Worm (Caenorhabditis elegans) whole organism, mixed stage, embryonic: ENCODE data around the gene T05G5.4.

Source experiments
- M03D4.4 ChIP-seq: sonication (generic microtip); optimal IDR thresholded peaks from 2 replicates; lab custom pipeline; 2017; ENCODE audit warnings: mild to moderate bottlenecking, missing genetic modification characterization, missing compliant biosample characterization
- bed-3 ChIP-seq: fragments of 200-800 bp; sonication (Bioruptor generic); optimal IDR thresholded peaks from 3 replicates; lab custom pipeline; 2018; ENCODE audit warnings: mild to moderate bottlenecking, missing genetic modification characterization, moderate library complexity, missing compliant biosample characterization
- blmp-1 ChIP-seq: fragments of 150-350 bp; optimal IDR thresholded peaks from 2 replicates; lab custom pipeline; 2014; ENCODE audit warnings: missing biosample characterization, missing genetic modification characterization
- ceh-39 ChIP-seq: fragments of 150-350 bp; optimal IDR thresholded peaks from 2 replicates; lab custom pipeline; 2014; ENCODE audit warnings: missing biosample characterization, missing genetic modification characterization
- ceh-43 ChIP-seq: fragments of 200-800 bp; sonication (Bioruptor generic); optimal IDR thresholded peaks from 2 replicates; lab custom pipeline; 2018; ENCODE audit warnings: mild to moderate bottlenecking, missing genetic modification characterization, moderate library complexity, missing compliant biosample characterization
- ceh-83 ChIP-seq: fragments of 200-800 bp; sonication (Bioruptor generic); optimal IDR thresholded peaks from 2 replicates; lab custom pipeline; 2018; ENCODE audit warnings: mild to moderate bottlenecking, missing genetic modification characterization, missing compliant biosample characterization
- ces-1 ChIP-seq: fragments of 150-350 bp; optimal IDR thresholded peaks from 2 replicates; lab custom pipeline; 2014; ENCODE audit warnings: missing biosample characterization, missing genetic modification reagents, missing genetic modification characterization
- drap-1 ChIP-seq: fragments of 200-800 bp; sonication (Bioruptor generic); optimal IDR thresholded peaks from 3 replicates; lab custom pipeline; 2018; ENCODE audit warnings: mild to moderate bottlenecking, missing genetic modification characterization, missing compliant biosample characterization
- elt-1 ChIP-seq: sonication (generic microtip); optimal IDR thresholded peaks from 2 replicates; lab custom pipeline; 2017; ENCODE audit warnings: missing genetic modification characterization, mild to moderate bottlenecking, missing compliant biosample characterization, antibody characterized with exemption, moderate library complexity, borderline replicate concordance; ENCODE audit not compliant: insufficient read depth
- flh-1 ChIP-seq: fragments of 200-800 bp; sonication (Bioruptor generic); optimal IDR thresholded peaks from 2 replicates; lab custom pipeline; 2018; ENCODE audit warnings: mild to moderate bottlenecking, missing genetic modification characterization, moderate library complexity, missing compliant biosample characterization
- ham-2 ChIP-seq: fragments of 200-800 bp; sonication (Bioruptor generic); optimal IDR thresholded peaks from 2 replicates; lab custom pipeline; 2018; ENCODE audit warnings: mild to moderate bottlenecking, missing genetic modification characterization, missing compliant biosample characterization
- hlh-1 ChIP-seq: fragments of 150-350 bp; optimal IDR thresholded peaks from 2 replicates; lab custom pipeline; 2014; ENCODE audit warnings: missing biosample characterization, missing genetic modification reagents, missing genetic modification characterization
- lin-13 ChIP-seq: fragments of 150-350 bp; optimal IDR thresholded peaks from 2 replicates; lab custom pipeline; 2014; ENCODE audit warnings: missing biosample characterization, missing genetic modification characterization
- lin-32 ChIP-seq: fragments of 200-800 bp; sonication (Bioruptor generic); optimal IDR thresholded peaks from 2 replicates; lab custom pipeline; 2018; ENCODE audit warnings: mild to moderate bottlenecking, missing genetic modification characterization, missing compliant biosample characterization
- lsy-2 ChIP-seq: fragments of 150-350 bp; optimal IDR thresholded peaks from 2 replicates; lab custom pipeline; 2014; ENCODE audit warnings: missing biosample characterization, missing genetic modification characterization
- mab-5 ChIP-seq: fragments of 150-350 bp; optimal IDR thresholded peaks from 2 replicates; lab custom pipeline; 2014; ENCODE audit warnings: missing biosample characterization, missing genetic modification characterization
- mep-1 ChIP-seq: fragments of 150-350 bp; optimal IDR thresholded peaks from 2 replicates; lab custom pipeline; 2017; ENCODE audit warnings: missing biosample characterization, missing genetic modification reagents, missing genetic modification characterization, inconsistent platforms
- mls-2 ChIP-seq: sonication (generic microtip); optimal IDR thresholded peaks from 2 replicates; lab custom pipeline; 2016; ENCODE audit warnings: mild to moderate bottlenecking, missing genetic modification characterization, moderate library complexity, missing compliant biosample characterization
- nhr-12 ChIP-seq: fragments of 150-350 bp; optimal IDR thresholded peaks from 2 replicates; lab custom pipeline; 2014; ENCODE audit warnings: missing biosample characterization, missing genetic modification characterization
- nhr-2 ChIP-seq: fragments of 150-350 bp; optimal IDR thresholded peaks from 2 replicates; lab custom pipeline; 2014; ENCODE audit warnings: missing biosample characterization, missing genetic modification characterization
- nhr-237 ChIP-seq: fragments of 150-350 bp; optimal IDR thresholded peaks from 2 replicates; lab custom pipeline; 2014; ENCODE audit warnings: missing biosample characterization, missing genetic modification characterization
- nhr-28 ChIP-seq: fragments of 150-350 bp; optimal IDR thresholded peaks from 2 replicates; lab custom pipeline; 2014; ENCODE audit warnings: missing biosample characterization, missing genetic modification characterization
- nhr-76 ChIP-seq: sonication (generic microtip); optimal IDR thresholded peaks from 2 replicates; lab custom pipeline; 2017; ENCODE audit warnings: missing biosample characterization, missing genetic modification characterization
- pha-4 ChIP-seq: fragments of 150-350 bp; optimal IDR thresholded peaks from 2 replicates; lab custom pipeline; 2018; ENCODE audit warnings: missing biosample characterization, missing genetic modification reagents, missing genetic modification characterization
- sem-2 ChIP-seq: fragments of 200-800 bp; sonication (Bioruptor generic); optimal IDR thresholded peaks from 2 replicates; lab custom pipeline; 2018; ENCODE audit warnings: mild to moderate bottlenecking, missing genetic modification characterization, missing compliant biosample characterization
- snpc-4 ChIP-seq: fragments of 150-350 bp; optimal IDR thresholded peaks from 2 replicates; lab custom pipeline; 2014; ENCODE audit warnings: missing biosample characterization, missing genetic modification characterization
- sptf-1 ChIP-seq: sonication (generic microtip); optimal IDR thresholded peaks from 2 replicates; lab custom pipeline; 2017; ENCODE audit warnings: mild to moderate bottlenecking, missing genetic modification characterization, moderate library complexity, missing compliant biosample characterization
- tbx-8 ChIP-seq: fragments of 200-800 bp; sonication (Bioruptor generic); optimal IDR thresholded peaks from 2 replicates; lab custom pipeline; 2018; ENCODE audit warnings: mild to moderate bottlenecking, missing genetic modification characterization, moderate library complexity, missing compliant biosample characterization
- unc-120 ChIP-seq: sonication (generic microtip); optimal IDR thresholded peaks from 2 replicates; lab custom pipeline; 2017; ENCODE audit warnings: missing genetic modification characterization, missing compliant biosample characterization; ENCODE audit not compliant: poor library complexity, severe bottlenecking
- unc-39 ChIP-seq: fragments of 150-350 bp; optimal IDR thresholded peaks from 2 replicates; lab custom pipeline; 2014; ENCODE audit warnings: missing biosample characterization, missing genetic modification characterization
- unc-62 ChIP-seq: fragments of 150-350 bp; optimal IDR thresholded peaks from 2 replicates; lab custom pipeline; 2014; ENCODE audit warnings: missing biosample characterization, missing genetic modification reagents, missing genetic modification characterization
- zip-8 ChIP-seq: fragments of 150-350 bp; optimal IDR thresholded peaks from 2 replicates; lab custom pipeline; 2014; ENCODE audit warnings: missing biosample characterization, missing genetic modification characterization
- ztf-11 ChIP-seq: fragments of 150-350 bp; optimal IDR thresholded peaks from 2 replicates; lab custom pipeline; 2014; ENCODE audit warnings: missing biosample characterization, missing genetic modification characterization

The T05G5.4 gene

DNA sequence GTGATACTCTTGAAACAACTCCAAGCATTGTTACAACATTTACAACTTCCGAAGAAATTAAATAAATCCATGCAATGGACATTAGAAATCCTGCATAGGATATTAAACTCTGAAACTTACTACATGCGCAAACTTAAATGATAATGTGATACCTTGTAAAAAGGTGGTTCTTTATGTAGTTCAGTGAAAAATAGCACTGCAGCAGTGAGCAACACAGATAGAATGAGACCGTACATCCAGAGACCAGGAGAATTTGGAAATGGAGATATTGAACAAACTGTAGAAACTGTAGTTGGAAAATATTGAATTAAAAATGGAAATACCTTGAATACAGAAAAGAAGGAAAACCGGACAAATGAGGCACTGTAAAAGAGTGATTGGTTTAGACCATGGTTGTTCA is 37.6 kb upstream of the T05G5.4 start:
- TF ChIP-seq nhr-237 (tag; lab: Kevin White, UChicago) (no peak), sptf-1 (tag; lab: Kevin White, UChicago) (no peak), ceh-43 (GFP tag; lab: Kevin White, UChicago) (no peak), nhr-28 (no peak), pha-4 (tag; lab: Kevin White, UChicago) (no peak), M03D4.4 (no peak), unc-62 (GFP tag; lab: Kevin White, UChicago) (no peak), nhr-76 (tag; lab: Kevin White, UChicago) (no peak), unc-120 (no peak), zip-8 (tag; lab: Kevin White, UChicago) (no peak), nhr-2 (no peak), drap-1 (GFP tag; lab: Kevin White, UChicago) (no peak), mab-5 (no peak)

DNA sequence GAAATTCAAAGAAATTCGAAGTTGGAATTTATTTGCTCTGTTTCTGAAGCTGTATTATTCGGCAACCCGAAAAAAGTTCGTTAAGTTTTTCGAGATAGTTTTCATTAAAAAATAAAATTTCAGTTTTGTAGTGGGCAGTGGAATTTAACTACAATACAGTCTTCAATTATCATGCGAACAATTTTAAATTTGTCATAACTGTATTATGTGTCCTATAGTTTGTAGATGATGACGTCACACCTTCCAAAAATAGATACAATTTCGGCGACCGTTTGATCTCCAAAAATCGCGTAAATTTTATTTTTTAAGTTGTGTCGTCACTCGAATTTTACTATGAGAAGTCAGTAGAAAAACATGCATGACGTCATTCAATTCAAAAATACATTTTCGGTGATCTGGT is 35.6 kb upstream of the T05G5.4 start:
- TF ChIP-seq blmp-1 (tag; lab: Kevin White, UChicago) (no peak), zip-8 (tag; lab: Kevin White, UChicago) (peak; percentile 81), nhr-76 (tag; lab: Kevin White, UChicago) (no peak)

DNA sequence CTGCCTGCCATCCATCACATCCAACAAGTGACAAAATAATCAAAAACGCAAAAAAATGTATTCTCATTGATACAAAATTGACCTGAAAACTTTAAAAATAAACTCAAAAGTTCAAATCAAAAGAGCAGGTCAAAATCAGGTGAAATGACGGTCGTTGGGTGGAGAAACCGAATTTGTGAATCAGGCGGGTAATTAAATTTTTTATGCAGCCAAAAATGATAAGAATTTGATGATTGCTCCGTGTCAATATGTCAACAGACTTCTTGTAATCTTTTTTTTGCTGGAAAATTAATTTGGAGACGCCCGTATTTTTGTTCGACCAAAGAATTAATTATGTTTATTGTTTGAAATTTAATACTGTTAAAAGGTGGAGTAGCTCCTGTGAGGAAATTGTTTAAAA is 34.9 kb upstream of the T05G5.4 start, which contains the start of gene ncx-6:
Gene ncx-6 (minus strand): TSS at position 88 of the 400 bp plus-strand sequence.
- TF ChIP-seq ztf-11: no peak
- TF ChIP-seq ceh-39: no peak
- TF ChIP-seq ceh-43 (GFP tag; lab: Kevin White, UChicago): no peak
- TF ChIP-seq nhr-12 (tag; lab: Kevin White, UChicago): no peak
- TF ChIP-seq nhr-2: no peak
- TF ChIP-seq ces-1: no peak
- TF ChIP-seq lsy-2 (tag; lab: Kevin White, UChicago): no peak
- TF ChIP-seq mab-5: no peak
- no peak for TF ChIP-seq blmp-1 (tag; lab: Kevin White, UChicago)
- no peak for TF ChIP-seq pha-4 (tag; lab: Kevin White, UChicago)
- TF ChIP-seq nhr-28: no peak
- no peak for TF ChIP-seq ceh-83
- no peak for TF ChIP-seq bed-3 (GFP tag; lab: Kevin White, UChicago)
- no peak for TF ChIP-seq M03D4.4
- TF ChIP-seq flh-1: no peak
- no peak for TF ChIP-seq nhr-76 (tag; lab: Kevin White, UChicago)
- TF ChIP-seq snpc-4: no peak
- no peak for TF ChIP-seq unc-62 (GFP tag; lab: Kevin White, UChicago)
- TF ChIP-seq tbx-8 (GFP tag; lab: Kevin White, UChicago): no peak
- no peak for TF ChIP-seq drap-1 (GFP tag; lab: Kevin White, UChicago)

DNA sequence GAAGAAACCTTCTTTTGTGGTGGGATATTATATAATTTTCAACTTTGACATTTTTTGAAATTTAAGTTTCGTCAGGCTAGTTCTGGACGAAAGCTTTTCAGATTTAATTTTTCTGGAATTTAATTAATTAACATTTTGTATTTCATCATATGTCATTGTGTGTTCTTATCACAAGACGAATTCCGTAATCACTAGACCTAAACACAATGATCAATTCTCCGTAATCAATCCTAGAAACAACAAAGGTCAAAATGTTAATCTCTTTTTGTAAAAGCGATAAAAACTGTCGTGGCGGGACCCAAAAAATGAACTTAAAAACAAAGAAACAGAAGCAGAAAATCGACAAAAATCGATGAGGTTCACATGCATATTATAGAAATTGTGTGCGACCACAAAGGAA is 34.0 kb upstream of the T05G5.4 start:
- no peak for TF ChIP-seq mep-1 (tag; lab: Kevin White, UChicago)
- no peak for TF ChIP-seq tbx-8 (GFP tag; lab: Kevin White, UChicago)
- no peak for TF ChIP-seq mls-2 (tag; lab: Kevin White, UChicago)
- no peak for TF ChIP-seq sem-2 (GFP tag; lab: Kevin White, UChicago)
- no peak for TF ChIP-seq nhr-2
- no peak for TF ChIP-seq unc-120
- TF ChIP-seq nhr-76 (tag; lab: Kevin White, UChicago): no peak
- no peak for TF ChIP-seq unc-39 (tag; lab: Kevin White, UChicago)
- TF ChIP-seq drap-1 (GFP tag; lab: Kevin White, UChicago): no peak
- no peak for TF ChIP-seq mab-5
- no peak for TF ChIP-seq ceh-83
- TF ChIP-seq snpc-4: no peak

DNA sequence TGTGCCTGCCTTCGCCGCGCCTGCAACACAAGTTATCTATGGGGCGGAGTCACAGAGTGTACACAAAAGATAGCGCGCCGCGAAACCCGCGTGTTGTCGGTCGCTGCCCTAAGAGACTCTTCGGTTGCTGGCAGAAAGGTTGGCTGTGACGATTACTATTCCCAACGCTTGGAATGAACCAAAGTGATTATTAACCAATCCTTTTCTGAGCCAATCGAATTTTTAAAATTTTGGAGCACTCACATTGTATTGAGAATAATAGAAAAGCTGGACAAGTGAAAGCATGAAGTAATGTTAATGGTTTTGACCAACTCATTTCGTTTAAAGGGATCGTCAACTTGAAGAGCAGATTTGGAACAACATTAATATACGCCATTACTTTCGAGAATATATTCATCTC is 31.5 kb upstream of the T05G5.4 start:
- no peak for TF ChIP-seq sem-2 (GFP tag; lab: Kevin White, UChicago)
- no peak for TF ChIP-seq nhr-2
- TF ChIP-seq ham-2 (GFP tag; lab: Kevin White, UChicago): no peak
- TF ChIP-seq M03D4.4: no peak
- no peak for TF ChIP-seq drap-1 (GFP tag; lab: Kevin White, UChicago)
- no peak for TF ChIP-seq nhr-28
- TF ChIP-seq nhr-76 (tag; lab: Kevin White, UChicago): no peak
- no peak for TF ChIP-seq nhr-237 (tag; lab: Kevin White, UChicago)
- no peak for TF ChIP-seq ztf-11
- no peak for TF ChIP-seq unc-62 (GFP tag; lab: Kevin White, UChicago)
- no peak for TF ChIP-seq nhr-12 (tag; lab: Kevin White, UChicago)
- no peak for TF ChIP-seq snpc-4
- TF ChIP-seq lin-32: no peak

DNA sequence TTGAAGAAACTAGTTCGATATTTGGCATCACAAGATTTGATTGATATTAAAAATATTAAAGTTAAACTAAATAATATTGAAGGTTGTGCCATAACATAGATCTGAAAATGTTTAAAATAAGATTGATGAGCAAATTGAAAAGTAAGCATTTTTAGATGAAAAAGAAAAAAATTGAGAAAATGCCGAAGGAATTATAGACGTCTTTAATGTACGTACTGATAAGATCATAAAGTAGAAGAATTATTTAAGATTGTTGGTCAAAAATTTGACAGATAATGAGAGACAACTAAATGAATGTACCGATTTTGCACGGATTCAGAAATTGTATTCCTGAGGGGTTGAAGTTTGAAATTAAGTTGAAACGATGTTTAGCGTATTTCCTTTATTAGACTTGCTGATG is 28.5 kb upstream of the T05G5.4 start, which contains the start of gene ncx-7:
Gene ncx-7 (minus strand): TSS at position 101 of the 400 bp plus-strand sequence.
- no peak for TF ChIP-seq ceh-43 (GFP tag; lab: Kevin White, UChicago)
- TF ChIP-seq hlh-1 (tag; lab: Kevin White, UChicago): no peak
- TF ChIP-seq nhr-2: no peak
- TF ChIP-seq unc-39 (tag; lab: Kevin White, UChicago): no peak
- no peak for TF ChIP-seq elt-1 (tag; lab: Kevin White, UChicago)
- TF ChIP-seq mls-2 (tag; lab: Kevin White, UChicago): no peak
- no peak for TF ChIP-seq pha-4 (tag; lab: Kevin White, UChicago)
- no peak for TF ChIP-seq zip-8 (tag; lab: Kevin White, UChicago)
- TF ChIP-seq ham-2 (GFP tag; lab: Kevin White, UChicago): no peak
- no peak for TF ChIP-seq mab-5
- TF ChIP-seq lin-32: no peak
- no peak for TF ChIP-seq unc-120
- TF ChIP-seq sem-2 (GFP tag; lab: Kevin White, UChicago): no peak
- no peak for TF ChIP-seq mep-1 (tag; lab: Kevin White, UChicago)
- no peak for TF ChIP-seq lin-13 (tag; lab: Kevin White, UChicago)
